Worm (Caenorhabditis elegans): ENCODE results near the gene clec-195.

- TF ChIP-seq sma-3 (GFP tag; optimal IDR thresholded peaks at IDR 0.05) (no peak), lin-11 (tag; optimal IDR thresholded peaks at IDR 0.05) (no peak), nhr-11 (tag; optimal IDR thresholded peaks at IDR 0.05) (no peak), ceh-82 (tag; optimal IDR thresholded peaks at IDR 0.05) (no peak)
These were observed 2.7 kb upstream of the clec-195 start, which contains the start of gene athp-3 for ce11 chrIV:17048257-17048656.

All from whole organism, L2 larva.